Fruit fly (Drosophila melanogaster) whole organism, embryonic: ENCODE results near the gene Srr.

Source experiments
- Adf1 ChIP-seq: fragments of 200-800 bp; sonication (Bioruptor generic); IDR thresholded peaks from 2 replicates; pipeline ENCODE4 v1.3.6; 2022; ENCODE audit warnings: missing biosample characterization, missing genetic modification characterization
- Blimp-1 ChIP-seq: fragments of 200-800 bp; sonication (Bioruptor generic); optimal IDR thresholded peaks from 3 replicates; lab custom pipeline; 2018; ENCODE audit warnings: missing biosample characterization, missing genetic modification characterization, mild to moderate bottlenecking, moderate library complexity, missing genetic modification reagents
- CG11723 ChIP-seq: fragments of 200-800 bp; sonication (Bioruptor generic); optimal IDR thresholded peaks from 2 replicates; lab custom pipeline; 2017; ENCODE audit warnings: missing biosample characterization, mild to moderate bottlenecking, missing genetic modification characterization
- CG12236 ChIP-seq: fragments of 200-800 bp; sonication (Bioruptor generic); optimal IDR thresholded peaks from 2 replicates; lab custom pipeline; 2016; ENCODE audit warnings: missing biosample characterization, missing genetic modification characterization
- CG13775 ChIP-seq: fragments of 200-800 bp; sonication (Bioruptor generic); optimal IDR thresholded peaks from 3 replicates; lab custom pipeline; 2017; ENCODE audit warnings: missing biosample characterization, mild to moderate bottlenecking, missing genetic modification characterization
- CG14441 ChIP-seq: fragments of 200-800 bp; sonication (Bioruptor generic); IDR thresholded peaks from 2 replicates; pipeline ENCODE4 v1.3.6; 2022; ENCODE audit warnings: missing biosample characterization, missing genetic modification characterization
- CG15269 ChIP-seq: fragments of 200-800 bp; sonication (Bioruptor generic); optimal IDR thresholded peaks from 2 replicates; lab custom pipeline; 2018; ENCODE audit warnings: missing biosample characterization, mild to moderate bottlenecking, missing genetic modification characterization, moderate library complexity
- CG15514 ChIP-seq: fragments of 200-800 bp; sonication (Bioruptor generic); optimal IDR thresholded peaks from 3 replicates; lab custom pipeline; 2017; ENCODE audit warnings: missing biosample characterization, missing genetic modification characterization, mild to moderate bottlenecking, moderate library complexity, missing genetic modification reagents
- CG17328 ChIP-seq: fragments of 200-800 bp; sonication (Bioruptor generic); IDR thresholded peaks from 2 replicates; pipeline ENCODE4 v1.3.6; 2022; ENCODE audit warnings: missing biosample characterization, missing genetic modification characterization
- CG17361 ChIP-seq: fragments of 200-800 bp; sonication (Bioruptor generic); IDR thresholded peaks from 3 replicates; pipeline ENCODE4 v1.3.6; 2022; ENCODE audit warnings: missing biosample characterization, missing genetic modification characterization
- CG17612 ChIP-seq: fragments of 200-800 bp; sonication (Bioruptor generic); IDR thresholded peaks from 2 replicates; pipeline ENCODE4 v1.3.6; 2022; ENCODE audit warnings: missing biosample characterization, missing genetic modification characterization
- CG30431 ChIP-seq: fragments of 200-800 bp; sonication (Bioruptor generic); optimal IDR thresholded peaks from 2 replicates; lab custom pipeline; 2017; ENCODE audit warnings: missing biosample characterization, missing genetic modification characterization
- CG31224 ChIP-seq: fragments of 200-800 bp; sonication (Bioruptor generic); IDR thresholded peaks from 2 replicates; pipeline ENCODE4 v1.3.6; 2022; ENCODE audit warnings: missing biosample characterization, missing genetic modification characterization
- CG6765 ChIP-seq: fragments of 200-800 bp; sonication (Bioruptor generic); optimal IDR thresholded peaks from 3 replicates; lab custom pipeline; 2017; ENCODE audit warnings: missing biosample characterization, mild to moderate bottlenecking, missing genetic modification characterization
- CG7271 ChIP-seq: fragments of 200-800 bp; sonication (Bioruptor generic); optimal IDR thresholded peaks from 2 replicates; lab custom pipeline; 2018; ENCODE audit warnings: missing biosample characterization, mild to moderate bottlenecking, missing genetic modification characterization, moderate library complexity
- CG7556 ChIP-seq: fragments of 200-800 bp; sonication (Bioruptor generic); optimal IDR thresholded peaks from 2 replicates; lab custom pipeline; 2017; ENCODE audit warnings: missing biosample characterization, mild to moderate bottlenecking, missing genetic modification characterization
- CG8290 ChIP-seq, 3 experiments: fragments of 200-800 bp; sonication (Bioruptor generic); optimal IDR thresholded peaks; 2 replicates each; lab custom pipeline; 2016 to 2019; ENCODE audit warnings: missing biosample characterization in 3 of 3, missing genetic modification characterization in 3 of 3, mild to moderate bottlenecking in 2 of 3, moderate library complexity in 1 of 3
- Chrac-16 ChIP-seq: fragments of 200-800 bp; sonication (Bioruptor generic); optimal IDR thresholded peaks from 3 replicates; lab custom pipeline; 2016; ENCODE audit warnings: missing biosample characterization, missing genetic modification characterization
- D19A ChIP-seq: fragments of 200-800 bp; optimal IDR thresholded peaks from 3 replicates; lab custom pipeline; 2019; ENCODE audit warnings: missing biosample characterization, mild to moderate bottlenecking, missing genetic modification characterization, moderate library complexity
- Drgx ChIP-seq: fragments of 200-800 bp; sonication (Bioruptor generic); IDR thresholded peaks from 2 replicates; pipeline ENCODE4 v1.3.6; 2022; ENCODE audit warnings: missing biosample characterization, missing genetic modification characterization
- Fer3 ChIP-seq: fragments of 200-800 bp; sonication (Bioruptor generic); optimal IDR thresholded peaks from 2 replicates; lab custom pipeline; 2018; ENCODE audit warnings: missing biosample characterization, mild to moderate bottlenecking, missing genetic modification characterization, moderate library complexity
- H2.0 ChIP-seq: fragments of 200-800 bp; sonication (Bioruptor generic); IDR thresholded peaks from 2 replicates; pipeline ENCODE4 v1.3.6; 2022; ENCODE audit warnings: missing biosample characterization, missing genetic modification characterization
- HHEX ChIP-seq: fragments of 200-800 bp; sonication (Bioruptor generic); optimal IDR thresholded peaks from 3 replicates; lab custom pipeline; 2017; ENCODE audit warnings: missing biosample characterization, mild to moderate bottlenecking, missing genetic modification characterization, missing genetic modification reagents
- HmgD ChIP-seq: fragments of 200-800 bp; sonication (Bioruptor generic); optimal IDR thresholded peaks from 3 replicates; lab custom pipeline; 2016; ENCODE audit warnings: missing biosample characterization, missing genetic modification characterization
- Jarid2 ChIP-seq: fragments of 200-800 bp; sonication (Bioruptor generic); optimal IDR thresholded peaks from 3 replicates; lab custom pipeline; 2017; ENCODE audit warnings: mild to moderate bottlenecking, missing biosample characterization, missing genetic modification reagents, missing genetic modification characterization
- MTF-1 ChIP-seq: fragments of 200-800 bp; sonication (Bioruptor generic); optimal IDR thresholded peaks from 2 replicates; lab custom pipeline; 2018; ENCODE audit warnings: missing biosample characterization, mild to moderate bottlenecking, missing genetic modification characterization, borderline replicate concordance
- Opbp ChIP-seq: fragments of 200-800 bp; sonication (Bioruptor generic); IDR thresholded peaks from 3 replicates; pipeline ENCODE4 v1.3.6; 2022; ENCODE audit warnings: missing biosample characterization, missing genetic modification characterization; ENCODE audit not compliant: partially characterized antibody
- Side ChIP-seq: fragments of 200-800 bp; sonication (Bioruptor generic); optimal IDR thresholded peaks from 2 replicates; lab custom pipeline; 2016; ENCODE audit warnings: missing biosample characterization, missing genetic modification characterization
- ap ChIP-seq: fragments of 200-800 bp; sonication (Bioruptor generic); IDR thresholded peaks from 2 replicates; pipeline ENCODE4 v1.3.6; 2022; ENCODE audit warnings: missing biosample characterization, missing genetic modification characterization
- bigmax ChIP-seq: fragments of 200-800 bp; sonication (Bioruptor generic); optimal IDR thresholded peaks from 2 replicates; lab custom pipeline; 2018; ENCODE audit warnings: missing biosample characterization, mild to moderate bottlenecking, missing genetic modification characterization
- bsh ChIP-seq, 2 experiments: fragments of 200-800 bp; sonication (Bioruptor generic); optimal IDR thresholded peaks; 2 replicates each; lab custom pipeline; 2017 to 2018; ENCODE audit warnings: mild to moderate bottlenecking in 2 of 2, missing biosample characterization in 2 of 2, missing genetic modification characterization in 2 of 2, moderate library complexity in 1 of 2
- chm ChIP-seq: fragments of 200-800 bp; sonication (Bioruptor generic); IDR thresholded peaks from 2 replicates; pipeline ENCODE4 v1.3.6; 2022; ENCODE audit warnings: missing biosample characterization, missing genetic modification characterization
- dysf ChIP-seq: fragments of 200-800 bp; sonication (Bioruptor generic); IDR thresholded peaks from 3 replicates; pipeline ENCODE4 v1.3.6; 2022; ENCODE audit warnings: missing biosample characterization, missing genetic modification characterization
- fd102C ChIP-seq: fragments of 200-800 bp; sonication (Bioruptor generic); optimal IDR thresholded peaks from 2 replicates; lab custom pipeline; 2018; ENCODE audit warnings: missing biosample characterization, mild to moderate bottlenecking, missing genetic modification characterization, moderate library complexity
- fru ChIP-seq: fragments of >200 bp; optimal IDR thresholded peaks from 2 replicates; lab custom pipeline; 2017
- ftz-f1 ChIP-seq: fragments of 200-800 bp; sonication (Bioruptor generic); optimal IDR thresholded peaks from 2 replicates; lab custom pipeline; 2016; ENCODE audit warnings: missing biosample characterization, missing genetic modification characterization
- ham ChIP-seq: fragments of 200-800 bp; sonication (Bioruptor generic); IDR thresholded peaks from 2 replicates; pipeline ENCODE4 v1.3.6; 2022; ENCODE audit warnings: missing biosample characterization, missing genetic modification characterization
- jing ChIP-seq: fragments of 200-800 bp; sonication (Bioruptor generic); optimal IDR thresholded peaks from 2 replicates; lab custom pipeline; 2018; ENCODE audit warnings: missing biosample characterization, mild to moderate bottlenecking, missing genetic modification characterization
- lov ChIP-seq, 2 experiments: fragments of 200-800 bp in 1 of 2; fragments of >200 bp in 1 of 2; sonication (Bioruptor generic) in 1 of 2; IDR thresholded peaks in 1 of 2; optimal IDR thresholded peaks in 1 of 2; 2 replicates in 1 of 2; 3 replicates in 1 of 2; pipeline versions ENCODE4 v1.3.6 to Lab custom; 2017 to 2022; ENCODE audit warnings: missing biosample characterization in 1 of 2, missing genetic modification characterization in 1 of 2
- pan ChIP-seq, 4 experiments: fragments of >200 bp in 3 of 4; fragments of 200-800 bp in 1 of 4; sonication (Bioruptor generic) in 1 of 4; optimal IDR thresholded peaks in 3 of 4; IDR thresholded peaks in 1 of 4; 2 replicates each; pipeline versions ENCODE4 v1.3.6 to Lab custom; 2017 to 2022; ENCODE audit warnings: missing biosample characterization in 2 of 4, missing genetic modification characterization in 2 of 4, mixed read lengths in 1 of 4
- pnt ChIP-seq: fragments of 200-800 bp; sonication (Bioruptor generic); optimal IDR thresholded peaks from 3 replicates; lab custom pipeline; 2016; ENCODE audit warnings: missing biosample characterization, missing genetic modification characterization
- prd ChIP-seq, 3 experiments: fragments of >200 bp in 2 of 3; fragments of 200-800 bp in 1 of 3; sonication (Bioruptor generic) in 1 of 3; optimal IDR thresholded peaks in 2 of 3; IDR thresholded peaks in 1 of 3; 2 replicates in 2 of 3; 3 replicates in 1 of 3; pipeline versions ENCODE4 v1.3.6 to Lab custom; 2017 to 2022; ENCODE audit warnings: missing biosample characterization in 1 of 3, missing genetic modification characterization in 1 of 3
- slou ChIP-seq: fragments of 200-800 bp; sonication (Bioruptor generic); optimal IDR thresholded peaks from 3 replicates; lab custom pipeline; 2016; ENCODE audit warnings: missing biosample characterization, missing genetic modification characterization
- so ChIP-seq: fragments of 200-800 bp; sonication (Bioruptor generic); IDR thresholded peaks from 3 replicates; pipeline ENCODE4 v1.3.6; 2022; ENCODE audit warnings: missing biosample characterization, missing genetic modification characterization
- usp ChIP-seq: fragments of >200 bp; optimal IDR thresholded peaks from 2 replicates; lab custom pipeline; 2017; ENCODE audit warnings: missing biosample characterization, missing genetic modification characterization
- z ChIP-seq: fragments of 200-800 bp; sonication (Bioruptor generic); IDR thresholded peaks from 3 replicates; pipeline ENCODE4 v1.3.6; 2022; ENCODE audit warnings: missing biosample characterization, missing genetic modification characterization
- zfh2 ChIP-seq: fragments of 200-800 bp; sonication (Bioruptor generic); optimal IDR thresholded peaks from 2 replicates; lab custom pipeline; 2016; ENCODE audit warnings: missing biosample characterization, missing genetic modification characterization

Srr gene

dm6 chr3R:9334592-9335518 is 30.3 kb upstream of the Srr start, which contains the start of the genes Aduk and pasi2 (continued):
- TF ChIP-seq pnt (GFP tag; lab: Kevin White, UChicago) (no peak), prd (optimal IDR thresholded peaks at IDR 0.05; lab: Kevin White, UChicago) (no peak), prd (GFP tag; IDR thresholded peaks at IDR 0.05; lab: Robert Waterston, UW) (no peak), MTF-1 (GFP tag; lab: Kevin White, UChicago) (no peak), ham (GFP tag; lab: Robert Waterston, UW) (no peak), CG30431 (GFP tag; lab: Kevin White, UChicago) (no peak), z (no peak), chm (GFP tag; lab: Robert Waterston, UW) (0 out of 2 replicates have a peak, but pooled peaks have one; percentile 28), CG7556 (GFP tag; lab: Kevin White, UChicago) (no peak), H2.0 (GFP tag; lab: Robert Waterston, UW) (no peak), CG17328 (GFP tag; lab: Robert Waterston, UW) (no peak), Jarid2 (GFP tag; lab: Kevin White, UChicago) (no peak), CG31224 (GFP tag; lab: Robert Waterston, UW) (no peak), CG17612 (no peak), pan (optimal IDR thresholded peaks at IDR 0.05; lab: Kevin White, UChicago) (no peak), pan (GFP tag; optimal IDR thresholded peaks at IDR 0.05 in 1 of 2, IDR thresholded peaks at IDR 0.05 in 1 of 2) (no peak), CG13775 (GFP tag; lab: Kevin White, UChicago) (no peak), CG6765 (no peak), D19A (tag; lab: Kevin White, UChicago) (no peak), CG7271 (tag; lab: Kevin White, UChicago) (no peak), Adf1 (GFP tag; lab: Robert Waterston, UW) (peak; percentile 76), so (GFP tag; lab: Robert Waterston, UW) (no peak), CG12236 (GFP tag; lab: Kevin White, UChicago) (no peak), Side (GFP tag; lab: Kevin White, UChicago) (no peak), ap (no peak), zfh2 (peak; percentile 2), Drgx (GFP tag; lab: Robert Waterston, UW) (no peak), bigmax (GFP tag; lab: Kevin White, UChicago) (no peak), HmgD (GFP tag; lab: Kevin White, UChicago) (no peak), CG17361 (GFP tag; lab: Robert Waterston, UW) (peak; percentile 74; the same call in 2 of the 3 replicates), fru (lab: Kevin White, UChicago) (no peak), Blimp-1 (GFP tag; lab: Kevin White, UChicago) (no peak), usp (GFP tag; lab: Kevin White, UChicago) (no peak), ftz-f1 (no peak), HHEX (GFP tag; lab: Kevin White, UChicago) (no peak), Chrac-16 (GFP tag; lab: Kevin White, UChicago) (no peak), dysf (GFP tag; lab: Robert Waterston, UW) (no peak), CG14441 (GFP tag; lab: Robert Waterston, UW) (no peak), bsh (GFP tag; optimal IDR thresholded peaks at IDR 0.05; lab: Kevin White, UChicago) (no peak), Opbp (peak; percentile 83), Fer3 (no peak), jing (GFP tag; lab: Kevin White, UChicago) (no peak), fd102C (no peak), CG15514 (GFP tag; lab: Kevin White, UChicago) (peak; percentile 68), lov (optimal IDR thresholded peaks at IDR 0.05; lab: Kevin White, UChicago) (no peak), lov (GFP tag; IDR thresholded peaks at IDR 0.05; lab: Robert Waterston, UW) (no peak), slou (GFP tag; lab: Kevin White, UChicago) (no peak), CG11723 (no peak), CG8290 (GFP tag; optimal IDR thresholded peaks at IDR 0.05; lab: Kevin White, UChicago) (no peak), CG8290 (tag; optimal IDR thresholded peaks at IDR 0.05; lab: Kevin White, UChicago) (peak in 1 of 2 experiments; percentile 59), CG15269 (tag; lab: Kevin White, UChicago) (no peak)
